Worm (Caenorhabditis elegans) whole organism, early embryonic: ENCODE data around the gene F30H5.5.

Experiments
- B0310.2 ChIP-seq: sonication (generic microtip); optimal IDR thresholded peaks from 2 replicates; lab custom pipeline; 2016; ENCODE audit warnings: mild to moderate bottlenecking, missing genetic modification characterization, missing compliant biosample characterization
- F13C5.2 ChIP-seq: sonication (generic microtip); optimal IDR thresholded peaks from 2 replicates; lab custom pipeline; 2017; ENCODE audit warnings: mild to moderate bottlenecking, missing genetic modification characterization, inconsistent platforms, missing compliant biosample characterization
- aly-1 ChIP-seq: sonication (generic microtip); optimal IDR thresholded peaks from 2 replicates; lab custom pipeline; 2016; ENCODE audit warnings: missing genetic modification characterization, missing compliant biosample characterization
- ama-1 ChIP-seq: fragments of 150-350 bp; optimal IDR thresholded peaks from 2 replicates; lab custom pipeline; 2014
- ceh-13 ChIP-seq: fragments of 200-800 bp; sonication (Bioruptor generic); optimal IDR thresholded peaks from 2 replicates; lab custom pipeline; 2018; ENCODE audit warnings: mild to moderate bottlenecking, missing genetic modification characterization, missing compliant biosample characterization
- ceh-36 ChIP-seq: sonication (generic microtip); optimal IDR thresholded peaks from 2 replicates; lab custom pipeline; 2016; ENCODE audit warnings: missing genetic modification characterization, inconsistent platforms, missing compliant biosample characterization
- ets-7 ChIP-seq: sonication (generic microtip); optimal IDR thresholded peaks from 2 replicates; lab custom pipeline; 2016; ENCODE audit warnings: missing genotype, missing genetic modification characterization, missing compliant biosample characterization
- flt-1 ChIP-seq: fragments of 200-800 bp; sonication (Bioruptor generic); IDR thresholded peaks from 2 replicates; pipeline ENCODE4 v1.3.6; 2022; ENCODE audit warnings: missing genetic modification characterization, missing compliant biosample characterization
- hmbx-1 ChIP-seq: sonication (generic microtip); optimal IDR thresholded peaks from 2 replicates; lab custom pipeline; 2016; ENCODE audit warnings: mild to moderate bottlenecking, missing genetic modification characterization, missing compliant biosample characterization
- hmg-4 ChIP-seq: fragments of 200-800 bp; sonication (Bioruptor generic); optimal IDR thresholded peaks from 2 replicates; lab custom pipeline; 2018; ENCODE audit warnings: mild to moderate bottlenecking, missing genetic modification characterization, missing compliant biosample characterization
- hnd-1 ChIP-seq: sonication (generic microtip); optimal IDR thresholded peaks from 2 replicates; lab custom pipeline; 2016; ENCODE audit warnings: missing genetic modification characterization, missing compliant biosample characterization
- pes-1 ChIP-seq: fragments of 200-800 bp; sonication (Bioruptor generic); IDR thresholded peaks from 2 replicates; pipeline ENCODE4 v1.3.6; 2022; ENCODE audit warnings: missing genetic modification reagents, missing genetic modification characterization, missing compliant biosample characterization
- scrt-1 ChIP-seq: fragments of 200-800 bp; sonication (Bioruptor generic); IDR thresholded peaks from 2 replicates; pipeline ENCODE4 v1.3.6; 2022; ENCODE audit warnings: missing genetic modification characterization, missing compliant biosample characterization
- sea-1 ChIP-seq: fragments of 200-800 bp; sonication (Bioruptor generic); conservative IDR thresholded peaks from 2 replicates; pipeline ENCODE4 v1.3.6; 2022; ENCODE audit warnings: missing genetic modification characterization, missing compliant biosample characterization
- tbx-11 ChIP-seq: fragments of 200-800 bp; sonication (Bioruptor generic); IDR thresholded peaks from 2 replicates; pipeline ENCODE4 v1.3.6; 2022; ENCODE audit warnings: missing genetic modification characterization, missing compliant biosample characterization
- tbx-37 ChIP-seq: fragments of 200-800 bp; sonication (Bioruptor generic); conservative IDR thresholded peaks from 2 replicates; pipeline ENCODE4 v1.3.6; 2022; ENCODE audit warnings: missing genetic modification reagents, missing genetic modification characterization, missing compliant biosample characterization
- tra-4 ChIP-seq: sonication (generic microtip); optimal IDR thresholded peaks from 2 replicates; lab custom pipeline; 2017; ENCODE audit warnings: missing genetic modification characterization, missing compliant biosample characterization

Gene F30H5.5

DNA sequence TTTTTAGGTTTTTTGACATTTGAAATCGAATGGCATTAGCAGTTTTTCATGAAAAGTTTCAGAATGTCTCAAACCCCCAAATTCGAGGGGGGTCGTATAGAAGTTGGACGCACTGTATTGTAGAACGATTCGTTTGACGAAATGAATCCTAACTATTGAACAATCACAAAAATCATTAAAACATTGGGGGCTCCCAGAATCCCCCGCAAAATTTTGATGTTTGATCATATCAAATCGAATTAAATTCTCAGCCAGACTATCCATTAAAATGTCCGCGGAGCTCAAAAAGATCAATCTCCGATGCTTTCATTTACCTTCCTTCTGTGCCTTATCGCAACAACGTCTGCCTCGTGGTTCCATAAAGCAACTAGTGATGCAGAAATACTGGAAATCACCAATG is at the start of gene F30H5.5:
Gene F30H5.5 (plus strand): TSS at position 301 of the 400 bp plus-strand sequence.
- no peak for TF ChIP-seq ceh-36
- TF ChIP-seq scrt-1 = no peak
- no peak for TF ChIP-seq tbx-11
- no peak for TF ChIP-seq flt-1 (GFP tag; lab: Robert Waterston, UW)
- no peak for TF ChIP-seq ama-1
- TF ChIP-seq ceh-13 = no peak
- no peak for TF ChIP-seq pes-1 (GFP tag; lab: Robert Waterston, UW)
- no peak for TF ChIP-seq hmbx-1 (tag; lab: Kevin White, UChicago)
- no peak for TF ChIP-seq tra-4
- TF ChIP-seq hmg-4 (GFP tag; lab: Kevin White, UChicago) = no peak
- TF ChIP-seq aly-1 (tag; lab: Kevin White, UChicago) = no peak
- TF ChIP-seq hnd-1 (tag; lab: Kevin White, UChicago) = no peak
- no peak for TF ChIP-seq ets-7
- TF ChIP-seq tbx-37 (GFP tag; lab: Robert Waterston, UW) = no peak
- no peak for TF ChIP-seq B0310.2 (tag; lab: Kevin White, UChicago)
- no peak for TF ChIP-seq F13C5.2
- TF ChIP-seq sea-1 (GFP tag; lab: Robert Waterston, UW) = no peak

DNA sequence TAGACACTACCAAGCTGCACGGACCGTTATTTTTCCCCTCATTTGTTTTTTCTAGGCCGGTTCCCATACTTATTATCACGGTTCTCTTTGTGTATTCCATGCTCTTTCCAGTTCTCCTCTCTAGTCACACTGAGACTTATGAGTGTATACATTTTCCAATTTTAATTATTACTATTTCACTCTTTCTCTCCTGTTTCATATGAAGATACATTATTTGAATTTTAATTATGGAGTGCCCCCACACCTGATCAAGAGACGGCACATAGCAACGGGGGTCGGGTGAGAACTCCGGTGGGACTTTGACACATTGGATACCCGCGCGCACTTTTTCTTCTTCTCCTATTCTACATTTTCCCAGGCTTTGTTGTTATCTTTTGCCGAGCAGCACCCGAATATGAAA is 48.6 kb upstream of the F30H5.5 start, which contains the start of gene affl-1:
Gene affl-1 (plus strand): TSS at position 301 of the 400 bp plus-strand sequence.
- TF ChIP-seq F13C5.2 (no peak), tra-4 (no peak), ets-7 (no peak), pes-1 (GFP tag; lab: Robert Waterston, UW) (no peak), hmg-4 (GFP tag; lab: Kevin White, UChicago) (no peak), aly-1 (tag; lab: Kevin White, UChicago) (no peak), tbx-37 (GFP tag; lab: Robert Waterston, UW) (no peak), hnd-1 (tag; lab: Kevin White, UChicago) (no peak), flt-1 (GFP tag; lab: Robert Waterston, UW) (no peak), B0310.2 (tag; lab: Kevin White, UChicago) (no peak), scrt-1 (no peak), ceh-36 (no peak), ama-1 (no peak), sea-1 (GFP tag; lab: Robert Waterston, UW) (no peak), hmbx-1 (tag; lab: Kevin White, UChicago) (no peak), ceh-13 (no peak), tbx-11 (no peak)

DNA sequence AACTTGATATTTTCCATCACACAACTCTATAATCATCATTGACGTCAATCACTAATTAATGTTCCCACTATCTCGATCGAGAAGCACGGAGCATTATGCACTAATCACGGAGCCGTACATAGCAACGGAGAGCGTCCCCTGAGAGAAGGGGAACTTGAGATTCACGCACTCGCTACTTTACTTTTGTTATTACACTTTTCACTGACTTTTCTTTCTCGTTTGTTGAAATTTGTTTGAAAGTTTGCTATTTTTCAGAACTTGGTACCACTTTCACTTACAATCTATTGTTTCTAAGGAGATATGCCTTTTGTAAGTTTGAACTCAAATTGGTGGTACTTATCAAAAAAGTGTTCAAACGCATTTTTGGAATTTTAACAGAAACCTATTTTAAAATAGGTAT is 44.5 kb upstream of the F30H5.5 start, which contains the start of gene Y55B1BR.8:
Gene Y55B1BR.8 (plus strand): TSS at position 301 of the 400 bp plus-strand sequence.
- TF ChIP-seq B0310.2 (tag; lab: Kevin White, UChicago) (no peak), flt-1 (GFP tag; lab: Robert Waterston, UW) (no peak)

DNA sequence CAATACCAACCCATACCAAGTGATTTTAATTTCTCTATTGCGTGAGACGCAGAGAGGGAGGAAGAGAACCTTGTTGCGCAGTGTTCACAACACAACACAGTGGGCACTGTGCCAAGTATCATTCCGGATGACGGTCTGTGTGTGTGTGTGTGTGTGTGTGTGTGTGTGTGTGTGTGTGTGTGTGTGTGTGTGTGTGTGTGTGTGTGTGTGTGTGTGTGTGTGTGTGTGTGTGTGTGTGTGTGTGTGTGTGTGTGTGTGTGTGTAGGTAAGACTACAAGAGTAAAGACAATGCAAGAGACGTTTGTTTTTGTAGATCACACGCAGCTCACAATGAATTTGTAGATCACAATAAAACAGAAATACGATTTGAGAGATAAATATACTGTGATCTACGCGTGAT is 43.0 kb upstream of the F30H5.5 start:
- TF ChIP-seq B0310.2 (tag; lab: Kevin White, UChicago) (peak; percentile 27), hmbx-1 (tag; lab: Kevin White, UChicago) (peak; percentile 62), ceh-36 (peak; percentile 32), hmg-4 (GFP tag; lab: Kevin White, UChicago) (peak; percentile 27)

DNA sequence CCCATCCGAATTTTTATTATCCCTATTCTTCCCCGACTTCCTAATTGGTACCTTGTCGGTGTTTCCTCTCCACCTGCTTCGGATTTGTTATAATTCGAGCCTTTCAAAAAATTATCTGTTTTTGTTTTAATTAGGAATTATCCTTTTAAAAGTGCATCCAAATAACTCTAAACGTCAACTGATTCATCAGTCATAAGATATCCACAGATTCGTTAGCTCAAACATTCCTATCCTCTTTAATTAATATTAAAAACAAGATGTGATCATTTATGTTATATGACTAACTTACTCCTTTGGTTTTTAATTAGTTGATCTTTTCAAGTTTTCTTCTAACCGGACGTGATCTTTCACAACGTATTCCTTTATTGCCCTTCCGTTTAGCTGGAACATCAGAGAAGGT is 41.7 kb upstream of the F30H5.5 start:
- TF ChIP-seq scrt-1 (no peak), tbx-37 (GFP tag; lab: Robert Waterston, UW) (no peak), sea-1 (GFP tag; lab: Robert Waterston, UW) (no peak), hmbx-1 (tag; lab: Kevin White, UChicago) (no peak)

DNA sequence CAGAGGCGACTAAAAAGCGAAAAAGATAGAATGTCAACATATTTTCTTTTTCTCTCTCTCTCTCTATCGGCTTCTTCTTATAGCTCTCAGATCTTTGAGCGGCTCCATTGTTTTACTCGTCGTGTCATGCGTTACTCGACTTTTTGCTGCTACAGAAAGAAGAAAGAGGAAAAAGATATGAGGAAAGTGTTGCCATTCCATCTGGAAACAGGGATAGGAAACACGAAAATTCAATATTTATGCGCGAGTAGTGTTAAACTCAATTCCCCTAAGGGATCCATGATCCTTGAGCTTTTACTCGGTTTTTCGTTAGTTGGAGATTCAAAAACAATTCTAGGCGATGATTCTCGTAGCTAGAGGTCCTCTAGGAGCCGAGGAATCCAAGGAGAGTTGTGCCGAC is 32.8 kb upstream of the F30H5.5 start:
- TF ChIP-seq tbx-11 (no peak), aly-1 (tag; lab: Kevin White, UChicago) (no peak), F13C5.2 (no peak), sea-1 (GFP tag; lab: Robert Waterston, UW) (no peak), B0310.2 (tag; lab: Kevin White, UChicago) (no peak), ama-1 (no peak), tra-4 (no peak), scrt-1 (no peak), flt-1 (GFP tag; lab: Robert Waterston, UW) (no peak), ceh-36 (no peak), hmbx-1 (tag; lab: Kevin White, UChicago) (no peak), tbx-37 (GFP tag; lab: Robert Waterston, UW) (no peak), ets-7 (no peak), hnd-1 (tag; lab: Kevin White, UChicago) (no peak), pes-1 (GFP tag; lab: Robert Waterston, UW) (no peak), ceh-13 (no peak)

DNA sequence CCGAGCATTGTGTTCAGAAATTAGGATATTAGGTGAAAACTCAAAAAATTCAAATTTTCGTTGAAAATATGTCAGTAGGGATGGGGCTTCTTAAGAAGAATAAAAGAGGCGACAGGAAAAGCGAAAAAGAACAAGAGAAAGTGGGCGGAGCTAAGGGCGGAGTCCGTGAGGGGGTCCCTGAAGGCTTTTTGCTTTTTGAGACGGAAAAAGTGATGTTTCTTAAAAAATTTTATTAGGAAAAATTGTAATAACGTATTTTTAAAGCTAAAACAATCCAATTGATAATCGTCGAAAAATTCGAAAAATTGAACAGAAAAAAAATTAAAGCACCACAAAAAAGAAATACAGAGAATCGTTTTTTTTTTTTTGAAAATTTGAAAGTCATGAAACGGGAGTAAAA is 24.9 kb upstream of the F30H5.5 start, which contains the start of gene Y55B1BR.6:
Gene Y55B1BR.6 (minus strand): TSS at position 101 of the 400 bp plus-strand sequence.
- TF ChIP-seq hmbx-1 (tag; lab: Kevin White, UChicago) = no peak
- TF ChIP-seq tbx-11 = no peak
- no peak for TF ChIP-seq tra-4
- no peak for TF ChIP-seq scrt-1
- TF ChIP-seq pes-1 (GFP tag; lab: Robert Waterston, UW) = no peak
- no peak for TF ChIP-seq sea-1 (GFP tag; lab: Robert Waterston, UW)
- no peak for TF ChIP-seq ets-7
- no peak for TF ChIP-seq aly-1 (tag; lab: Kevin White, UChicago)
- TF ChIP-seq hmg-4 (GFP tag; lab: Kevin White, UChicago) = no peak
- TF ChIP-seq ama-1 = no peak
- no peak for TF ChIP-seq B0310.2 (tag; lab: Kevin White, UChicago)

DNA sequence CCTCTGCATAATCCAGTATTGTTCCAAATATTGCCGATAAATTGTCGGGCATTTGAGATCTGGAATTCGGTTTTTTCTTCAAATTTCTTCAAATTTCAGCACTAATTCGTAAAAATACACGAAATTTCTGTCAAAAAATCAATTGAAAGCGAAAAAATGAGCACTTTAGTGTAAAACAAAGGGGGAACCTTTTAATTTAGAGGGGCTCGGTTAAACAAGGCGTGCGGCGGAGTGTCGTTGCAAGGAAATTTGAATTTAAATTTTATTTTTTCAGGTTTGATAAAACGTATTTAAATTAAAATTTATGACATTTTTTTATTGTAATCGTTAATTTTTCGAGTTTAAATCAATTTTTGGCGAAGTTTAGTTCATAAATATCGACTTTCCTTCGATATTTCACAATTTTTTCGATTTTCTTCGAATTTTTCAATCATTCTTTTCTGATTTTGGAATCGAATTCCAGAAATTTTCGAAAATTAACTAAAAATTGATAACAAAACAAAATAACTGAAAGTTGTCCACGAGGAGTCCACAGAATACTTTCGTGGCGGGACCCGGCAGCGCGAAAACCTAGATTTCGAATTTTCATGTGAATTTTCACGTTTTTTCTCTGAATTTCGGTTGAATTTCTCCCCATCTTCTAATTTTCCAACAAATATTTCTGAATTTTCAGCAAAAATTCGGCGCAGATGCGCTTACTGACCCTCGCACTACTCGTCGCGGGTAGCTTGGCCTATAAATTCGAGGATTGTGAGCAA is 16.7 kb upstream of the F30H5.5 start, which contains the start of the genes magu-1 and nemp-1:
Gene magu-1 (minus strand): TSS at position 59 of the 758 bp plus-strand sequence.
Gene nemp-1 (plus strand): TSS at position 674 of the 758 bp plus-strand sequence.
- TF ChIP-seq hmg-4 (GFP tag; lab: Kevin White, UChicago) (no peak), tbx-37 (GFP tag; lab: Robert Waterston, UW) (no peak), tbx-11 (no peak), ama-1 (no peak), F13C5.2 (no peak), sea-1 (GFP tag; lab: Robert Waterston, UW) (no peak), ets-7 (no peak), hnd-1 (tag; lab: Kevin White, UChicago) (no peak), ceh-13 (no peak), flt-1 (GFP tag; lab: Robert Waterston, UW) (no peak), B0310.2 (tag; lab: Kevin White, UChicago) (no peak), scrt-1 (no peak), pes-1 (GFP tag; lab: Robert Waterston, UW) (no peak), tra-4 (no peak), ceh-36 (no peak), aly-1 (tag; lab: Kevin White, UChicago) (no peak), hmbx-1 (tag; lab: Kevin White, UChicago) (no peak)
